Fruit fly (Drosophila melanogaster): ENCODE data around the gene CG7049.

dm6 chr3L:130798-131150, 45.3 kb downstream of the CG7049 start:
- TF ChIP-seq CG8478 (optimal IDR thresholded peaks at IDR 0.05) (no peak), CTCF (optimal IDR thresholded peaks at IDR 0.05) (no peak)
